Worm (Caenorhabditis elegans): Measurements from ENCODE around the gene nol-9.

Gene nol-9

DNA sequence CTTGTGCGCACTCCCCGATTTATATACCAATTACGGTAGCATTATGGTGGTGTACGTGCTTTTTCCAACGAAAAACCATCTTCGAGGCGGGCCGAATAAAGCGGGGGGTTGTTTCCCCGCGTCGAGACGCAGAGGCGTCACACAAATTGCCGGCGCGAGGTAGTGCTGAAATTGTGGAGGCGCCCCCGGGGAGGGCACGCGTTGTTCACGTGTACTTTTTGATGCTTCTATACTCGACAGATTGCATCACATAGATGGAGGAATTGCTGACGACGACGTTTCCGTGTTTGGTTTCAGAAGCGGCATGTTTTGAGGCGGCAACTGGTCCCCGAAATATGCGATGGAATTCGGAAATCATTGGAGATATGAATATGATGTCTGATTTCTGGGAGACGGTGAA lies 27.0 kb upstream of the nol-9 start (continued):
- TF ChIP-seq madf-6 (GFP tag; IDR thresholded peaks at IDR 0.05) (no peak), hmg-1.2 (GFP tag; IDR thresholded peaks at IDR 0.05) (peak; percentile 89), tlf-1 (GFP tag; optimal IDR thresholded peaks at IDR 0.05) (no peak), ZK185.1 (tag; optimal IDR thresholded peaks at IDR 0.05; ENCODE audit: poor library complexity, severe bottlenecking) (no peak), B0019.2 (GFP tag; conservative IDR thresholded peaks at IDR 0.05) (no peak), zfh-2 (GFP tag; conservative IDR thresholded peaks at IDR 0.05) (peak; percentile 97), ets-4 (GFP tag; optimal IDR thresholded peaks at IDR 0.05) (no peak), cebp-2 (GFP tag; IDR thresholded peaks at IDR 0.05) (0 out of 2 replicates have a peak, but pooled peaks have one; percentile 6), tbx-9 (tag; optimal IDR thresholded peaks at IDR 0.05; ENCODE audit: borderline replicate concordance) (no peak), hlh-26 (GFP tag; conservative IDR thresholded peaks at IDR 0.05) (no peak), B0035.1 (tag; optimal IDR thresholded peaks at IDR 0.05) (no peak), hrde-1 (tag; optimal IDR thresholded peaks at IDR 0.05; ENCODE audit: borderline replicate concordance) (no peak), him-1 (tag; optimal IDR thresholded peaks at IDR 0.05) (no peak), athp-1 (tag; optimal IDR thresholded peaks at IDR 0.05) (no peak), F33H1.4 (GFP tag; IDR thresholded peaks at IDR 0.05) (no peak), F49E8.2 (tag; optimal IDR thresholded peaks at IDR 0.05; ENCODE audit: insufficient read depth) (no peak), chd-7 (tag; optimal IDR thresholded peaks at IDR 0.05) (peak; percentile 88), attf-5 (GFP tag; optimal IDR thresholded peaks at IDR 0.05) (peak; percentile 64), lag-1 (GFP tag; IDR thresholded peaks at IDR 0.05) (no peak), F52B5.7 (tag; optimal IDR thresholded peaks at IDR 0.05) (no peak), lsl-1 (GFP tag; optimal IDR thresholded peaks at IDR 0.05) (no peak), T26A5.8 (tag; optimal IDR thresholded peaks at IDR 0.05) (no peak), nhr-90 (tag; optimal IDR thresholded peaks at IDR 0.05) (no peak), dpff-1 (tag; optimal IDR thresholded peaks at IDR 0.05) (no peak), mxl-1 (tag; optimal IDR thresholded peaks at IDR 0.05) (no peak), bed-1 (GFP tag; IDR thresholded peaks at IDR 0.05) (0 out of 2 replicates have a peak, but pooled peaks have one; percentile 76), snpc-3.4 (tag; optimal IDR thresholded peaks at IDR 0.05) (no peak), F55B11.4 (tag; optimal IDR thresholded peaks at IDR 0.05; ENCODE audit: borderline replicate concordance, insufficient read depth) (no peak), repo-1 (tag; optimal IDR thresholded peaks at IDR 0.05) (peak; percentile 51), F22D6.2 (tag; optimal IDR thresholded peaks at IDR 0.05) (peak; percentile 19), nfyb-1 (GFP tag; IDR thresholded peaks at IDR 0.05) (0 out of 2 replicates have a peak, but pooled peaks have one; percentile 51), sdz-38 (tag; optimal IDR thresholded peaks at IDR 0.05) (no peak), dpl-1 (GFP tag; optimal IDR thresholded peaks at IDR 0.05) (no peak), ztf-28 (GFP tag; IDR thresholded peaks at IDR 0.05) (no peak), nhr-27 (tag; optimal IDR thresholded peaks at IDR 0.05) (no peak), C17E4.6 (GFP tag; IDR thresholded peaks at IDR 0.05) (peak; percentile 65; the same call in 1 of the 2 replicates), ceh-79 (tag; optimal IDR thresholded peaks at IDR 0.05) (no peak), lin-40 (tag; optimal IDR thresholded peaks at IDR 0.05) (peak; percentile 83), unc-62 (GFP tag; optimal IDR thresholded peaks at IDR 0.05) (no peak), fkh-3 (tag; optimal IDR thresholded peaks at IDR 0.05) (no peak), die-1 (tag; optimal IDR thresholded peaks at IDR 0.05) (no peak), aptf-3 (GFP tag; IDR thresholded peaks at IDR 0.05) (no peak), C06A6.2 (GFP tag; conservative IDR thresholded peaks at IDR 0.05) (peak; percentile 77; the same call in 1 of the 2 replicates), nhr-120 (GFP tag; IDR thresholded peaks at IDR 0.05) (no peak), aptf-2 (GFP tag; conservative IDR thresholded peaks at IDR 0.05) (no peak), tbp1 (GFP tag; optimal IDR thresholded peaks at IDR 0.05) (peak; percentile 57), lin-26 (GFP tag; IDR thresholded peaks at IDR 0.05) (0 out of 2 replicates have a peak, but pooled peaks have one; percentile 43), ama-1 (optimal IDR thresholded peaks at IDR 0.05) (no peak), ama-1 (GFP tag; optimal IDR thresholded peaks at IDR 0.05) (no peak)
